Worm (Caenorhabditis elegans) whole organism, L2 larva: ENCODE data around the gene hpr-9.
A peak's percentile ranks its signal among the peaks of the same experiment; 100 is the strongest.

ENCODE experiments used
- C34F6.9 ChIP-seq: fragments of 150-350 bp; optimal IDR thresholded peaks from 2 replicates; lab custom pipeline; 2014; ENCODE audit warnings: missing biosample characterization, missing genetic modification characterization
- F13H6.1 ChIP-seq: sonication (generic microtip); optimal IDR thresholded peaks from 2 replicates; lab custom pipeline; 2016; ENCODE audit warnings: missing genetic modification characterization, missing compliant biosample characterization
- R02D3.7 ChIP-seq: fragments of 150-350 bp; optimal IDR thresholded peaks from 2 replicates; lab custom pipeline; 2014; ENCODE audit warnings: missing biosample characterization, missing genetic modification characterization
- ZK546.5 ChIP-seq: sonication (generic microtip); optimal IDR thresholded peaks from 2 replicates; lab custom pipeline; 2017; ENCODE audit warnings: missing biosample characterization, missing genetic modification characterization
- alr-1 ChIP-seq: fragments of 150-350 bp; optimal IDR thresholded peaks from 2 replicates; lab custom pipeline; 2014; ENCODE audit warnings: missing biosample characterization, missing genetic modification characterization
- aly-2 ChIP-seq: fragments of 150-350 bp; optimal IDR thresholded peaks from 2 replicates; lab custom pipeline; 2014; ENCODE audit warnings: missing biosample characterization, missing genetic modification characterization
- ama-1 ChIP-seq: fragments of 150-350 bp; optimal IDR thresholded peaks from 2 replicates; lab custom pipeline; 2018; ENCODE audit warnings: inconsistent platforms
- blmp-1 ChIP-seq: sonication (generic microtip); optimal IDR thresholded peaks from 2 replicates; lab custom pipeline; 2017; ENCODE audit warnings: missing genetic modification characterization, mild to moderate bottlenecking, missing compliant biosample characterization, antibody characterized with exemption, moderate library complexity; ENCODE audit not compliant: insufficient read depth
- ceh-16 ChIP-seq: fragments of 150-350 bp; optimal IDR thresholded peaks from 2 replicates; lab custom pipeline; 2014; ENCODE audit warnings: missing biosample characterization, missing genetic modification characterization
- ceh-82 ChIP-seq: fragments of 150-350 bp; optimal IDR thresholded peaks from 2 replicates; lab custom pipeline; 2014; ENCODE audit warnings: missing biosample characterization, missing genetic modification characterization
- crh-2 ChIP-seq: sonication (generic microtip); optimal IDR thresholded peaks from 2 replicates; lab custom pipeline; 2017; ENCODE audit warnings: missing biosample characterization, missing genetic modification characterization
- elt-1 ChIP-seq: fragments of 150-350 bp; optimal IDR thresholded peaks from 2 replicates; lab custom pipeline; 2014; ENCODE audit warnings: missing biosample characterization, missing genetic modification characterization
- elt-3 ChIP-seq: sonication (generic microtip); optimal IDR thresholded peaks from 2 replicates; lab custom pipeline; 2017; ENCODE audit warnings: missing biosample characterization, missing genetic modification characterization
- fos-1 ChIP-seq: fragments of 150-350 bp; optimal IDR thresholded peaks from 2 replicates; lab custom pipeline; 2014; ENCODE audit warnings: missing biosample characterization, missing genetic modification characterization
- gmeb-1 ChIP-seq: fragments of 150-350 bp; optimal IDR thresholded peaks from 2 replicates; lab custom pipeline; 2014; ENCODE audit warnings: missing biosample characterization, missing genetic modification characterization
- lin-11 ChIP-seq: fragments of 150-350 bp; sonication (generic microtip); optimal IDR thresholded peaks from 2 replicates; lab custom pipeline; 2014; ENCODE audit warnings: missing biosample characterization, missing genetic modification characterization, inconsistent platforms, mixed read lengths
- lin-13 ChIP-seq: fragments of 150-350 bp; optimal IDR thresholded peaks from 2 replicates; lab custom pipeline; 2014; ENCODE audit warnings: missing biosample characterization, missing genetic modification reagents, missing genetic modification characterization
- lin-39 ChIP-seq: fragments of 150-350 bp; optimal IDR thresholded peaks from 2 replicates; lab custom pipeline; 2014; ENCODE audit warnings: missing biosample characterization, missing genetic modification reagents, missing genetic modification characterization
- lsy-2 ChIP-seq, 2 experiments: fragments of 150-350 bp in 1 of 2; sonication (generic microtip) in 1 of 2; optimal IDR thresholded peaks; 2 replicates each; lab custom pipeline; 2014 to 2017; ENCODE audit warnings: missing biosample characterization in 2 of 2, missing genetic modification characterization in 2 of 2
- mab-5 ChIP-seq: fragments of 150-350 bp; optimal IDR thresholded peaks from 2 replicates; lab custom pipeline; 2014; ENCODE audit warnings: missing biosample characterization, missing genetic modification characterization
- mdl-1 ChIP-seq, 2 experiments: fragments of 150-350 bp in 1 of 2; sonication (generic microtip) in 1 of 2; optimal IDR thresholded peaks; 2 replicates each; lab custom pipeline; 2017; ENCODE audit warnings: missing biosample characterization in 2 of 2, missing genetic modification characterization in 2 of 2
- nhr-10 ChIP-seq: sonication (generic microtip); optimal IDR thresholded peaks from 2 replicates; lab custom pipeline; 2017; ENCODE audit warnings: missing biosample characterization, missing genetic modification characterization
- nhr-11 ChIP-seq: fragments of 150-350 bp; optimal IDR thresholded peaks from 2 replicates; lab custom pipeline; 2014; ENCODE audit warnings: missing biosample characterization, missing genetic modification characterization
- nhr-129 ChIP-seq: fragments of 150-350 bp; optimal IDR thresholded peaks from 2 replicates; lab custom pipeline; 2014; ENCODE audit warnings: missing biosample characterization, missing genetic modification characterization
- nhr-21 ChIP-seq: fragments of 150-350 bp; optimal IDR thresholded peaks from 2 replicates; lab custom pipeline; 2014; ENCODE audit warnings: missing biosample characterization, missing genetic modification characterization
- nhr-23 ChIP-seq: fragments of 150-350 bp; optimal IDR thresholded peaks from 2 replicates; lab custom pipeline; 2014; ENCODE audit warnings: missing biosample characterization, missing genetic modification reagents, missing genetic modification characterization
- nhr-237 ChIP-seq: fragments of 150-350 bp; optimal IDR thresholded peaks from 2 replicates; lab custom pipeline; 2014; ENCODE audit warnings: missing biosample characterization, missing genetic modification characterization
- nhr-25 ChIP-seq: fragments of 150-350 bp; sonication (generic microtip); optimal IDR thresholded peaks from 3 replicates; lab custom pipeline; 2014; ENCODE audit warnings: missing biosample characterization, missing genetic modification characterization
- nhr-6 ChIP-seq: fragments of 150-350 bp; optimal IDR thresholded peaks from 2 replicates; lab custom pipeline; 2014; ENCODE audit warnings: missing biosample characterization, missing genetic modification characterization
- nhr-77 ChIP-seq: fragments of 150-350 bp; optimal IDR thresholded peaks from 2 replicates; lab custom pipeline; 2014; ENCODE audit warnings: missing biosample characterization, missing genetic modification characterization
- peb-1 ChIP-seq: fragments of 150-350 bp; optimal IDR thresholded peaks from 2 replicates; lab custom pipeline; 2014; ENCODE audit warnings: missing biosample characterization, missing genetic modification characterization
- sem-4 ChIP-seq: fragments of 150-350 bp; optimal IDR thresholded peaks from 2 replicates; lab custom pipeline; 2014; ENCODE audit warnings: missing biosample characterization, missing genetic modification reagents, missing genetic modification characterization
- sma-9 ChIP-seq, 2 experiments: fragments of 150-350 bp in 1 of 2; sonication (generic microtip) in 1 of 2; optimal IDR thresholded peaks; 2 replicates each; lab custom pipeline; 2014 to 2016; ENCODE audit warnings: missing genetic modification characterization in 2 of 2, mild to moderate bottlenecking in 1 of 2, missing biosample characterization in 1 of 2, missing compliant biosample characterization in 1 of 2, missing genetic modification reagents in 1 of 2, moderate library complexity in 1 of 2
- unc-39 ChIP-seq: fragments of 150-350 bp; optimal IDR thresholded peaks from 2 replicates; lab custom pipeline; 2014; ENCODE audit warnings: missing biosample characterization, missing genetic modification characterization
- unc-55 ChIP-seq: fragments of 150-350 bp; sonication (generic microtip); optimal IDR thresholded peaks from 3 replicates; lab custom pipeline; 2014; ENCODE audit warnings: missing biosample characterization, missing genetic modification reagents, missing genetic modification characterization
- unc-62 ChIP-seq: fragments of 150-350 bp; optimal IDR thresholded peaks from 2 replicates; lab custom pipeline; 2014; ENCODE audit warnings: missing biosample characterization, missing genetic modification reagents, missing genetic modification characterization
- zag-1 ChIP-seq: fragments of 150-350 bp; optimal IDR thresholded peaks from 2 replicates; lab custom pipeline; 2014; ENCODE audit warnings: missing biosample characterization, missing genetic modification characterization
- ztf-4 ChIP-seq: fragments of 150-350 bp; optimal IDR thresholded peaks from 2 replicates; lab custom pipeline; 2014; ENCODE audit warnings: missing biosample characterization, missing genetic modification characterization

The hpr-9 gene

ce11 chrIII:10628360-10628759 is 7.0 kb downstream of the hpr-9 start:
- TF ChIP-seq ztf-4 (tag; lab: Kevin White, UChicago) = no peak
- peak; percentile 24 for TF ChIP-seq nhr-25 (tag; lab: Kevin White, UChicago)
- TF ChIP-seq nhr-11 (tag; lab: Kevin White, UChicago) = no peak
- no peak for TF ChIP-seq unc-39
- TF ChIP-seq lin-11 = no peak
- no peak for TF ChIP-seq R02D3.7 (tag; lab: Kevin White, UChicago)
- no peak for TF ChIP-seq nhr-237 (tag; lab: Kevin White, UChicago)
- no peak for TF ChIP-seq nhr-6 (tag; lab: Kevin White, UChicago)
- no peak for TF ChIP-seq elt-1
- TF ChIP-seq peb-1 (tag; lab: Kevin White, UChicago) = no peak
- TF ChIP-seq gmeb-1 (tag; lab: Kevin White, UChicago) = peak; percentile 1
- TF ChIP-seq lin-39 (tag; lab: Kevin White, UChicago) = no peak
- TF ChIP-seq unc-62 = no peak
- TF ChIP-seq blmp-1 = no peak
- peak; percentile 73 for TF ChIP-seq crh-2 (tag; lab: Kevin White, UChicago)
- no peak for TF ChIP-seq ceh-82
- no peak for TF ChIP-seq zag-1 (tag; lab: Kevin White, UChicago)
- TF ChIP-seq aly-2 (tag; lab: Kevin White, UChicago) = no peak
- no peak for TF ChIP-seq nhr-77 (tag; lab: Kevin White, UChicago)
- TF ChIP-seq elt-3 (tag; lab: Kevin White, UChicago) = no peak
- TF ChIP-seq nhr-21 (tag; lab: Kevin White, UChicago) = peak; percentile 21
- TF ChIP-seq F13H6.1 (tag; lab: Kevin White, UChicago) = peak; percentile 56
- TF ChIP-seq unc-55 (GFP tag; lab: Kevin White, UChicago) = peak; percentile 43
- no peak for TF ChIP-seq nhr-129 (tag; lab: Kevin White, UChicago)
- TF ChIP-seq mab-5 (tag; lab: Kevin White, UChicago) = no peak
- TF ChIP-seq C34F6.9 (tag; lab: Kevin White, UChicago) = peak; percentile 41
- no peak for TF ChIP-seq ceh-16
- TF ChIP-seq mdl-1 (tag; optimal IDR thresholded peaks at IDR 0.05; lab: Kevin White, UChicago) = peak in 1 of 2 experiments; percentile 27
- no peak for TF ChIP-seq nhr-10 (tag; lab: Kevin White, UChicago)
- no peak for TF ChIP-seq ama-1 (lab: Kevin White, UChicago)
- TF ChIP-seq lsy-2 (tag; optimal IDR thresholded peaks at IDR 0.05; lab: Kevin White, UChicago) = peak; percentile 18 to 71
- peak; percentile 74 for TF ChIP-seq sma-9 (GFP tag; optimal IDR thresholded peaks at IDR 0.05; lab: Kevin White, UChicago)
- no peak for TF ChIP-seq sma-9 (tag; optimal IDR thresholded peaks at IDR 0.05; lab: Kevin White, UChicago)
- TF ChIP-seq ZK546.5 (tag; lab: Kevin White, UChicago) = no peak
- no peak for TF ChIP-seq lin-13
- no peak for TF ChIP-seq fos-1 (tag; lab: Kevin White, UChicago)
- TF ChIP-seq alr-1 = no peak
- TF ChIP-seq, all 48 proteins: peak for 10

ce11 chrIII:10629043-10629442 is 7.7 kb downstream of the hpr-9 start, which contains the start of gene swt-4:
swt-4 (minus strand) TSS chrIII:10629143.
- TF ChIP-seq nhr-21 (tag; lab: Kevin White, UChicago) (no peak), sem-4 (tag; lab: Kevin White, UChicago) (no peak), peb-1 (tag; lab: Kevin White, UChicago) (no peak), lsy-2 (tag; optimal IDR thresholded peaks at IDR 0.05; lab: Kevin White, UChicago) (no peak), sma-9 (GFP tag; optimal IDR thresholded peaks at IDR 0.05; lab: Kevin White, UChicago) (no peak), sma-9 (tag; optimal IDR thresholded peaks at IDR 0.05; lab: Kevin White, UChicago) (no peak), nhr-23 (tag; lab: Kevin White, UChicago) (no peak), nhr-11 (tag; lab: Kevin White, UChicago) (no peak), elt-3 (tag; lab: Kevin White, UChicago) (no peak)

- TF ChIP-seq lin-39 (tag; lab: Kevin White, UChicago) (peak; percentile 42), fos-1 (tag; lab: Kevin White, UChicago) (no peak), crh-2 (tag; lab: Kevin White, UChicago) (peak; percentile 5)
Observed at ce11 chrIII:10629795-10630194, 8.4 kb downstream of the hpr-9 start.
